Worm (Caenorhabditis elegans) whole organism, early embryonic: Measurements from ENCODE around the gene F47C12.8.

Experiments used
- B0310.2 ChIP-seq: sonication (generic microtip); optimal IDR thresholded peaks from 2 replicates; lab custom pipeline; 2016; ENCODE audit warnings: mild to moderate bottlenecking, missing genetic modification characterization, missing compliant biosample characterization
- F13C5.2 ChIP-seq: sonication (generic microtip); optimal IDR thresholded peaks from 2 replicates; lab custom pipeline; 2017; ENCODE audit warnings: mild to moderate bottlenecking, missing genetic modification characterization, inconsistent platforms, missing compliant biosample characterization
- aly-1 ChIP-seq: sonication (generic microtip); optimal IDR thresholded peaks from 2 replicates; lab custom pipeline; 2016; ENCODE audit warnings: missing genetic modification characterization, missing compliant biosample characterization
- ama-1 ChIP-seq: fragments of 150-350 bp; optimal IDR thresholded peaks from 2 replicates; lab custom pipeline; 2014
- ceh-13 ChIP-seq: fragments of 200-800 bp; sonication (Bioruptor generic); optimal IDR thresholded peaks from 2 replicates; lab custom pipeline; 2018; ENCODE audit warnings: mild to moderate bottlenecking, missing genetic modification characterization, missing compliant biosample characterization
- ceh-36 ChIP-seq: sonication (generic microtip); optimal IDR thresholded peaks from 2 replicates; lab custom pipeline; 2016; ENCODE audit warnings: missing genetic modification characterization, inconsistent platforms, missing compliant biosample characterization
- ets-7 ChIP-seq: sonication (generic microtip); optimal IDR thresholded peaks from 2 replicates; lab custom pipeline; 2016; ENCODE audit warnings: missing genotype, missing genetic modification characterization, missing compliant biosample characterization
- flt-1 ChIP-seq: fragments of 200-800 bp; sonication (Bioruptor generic); IDR thresholded peaks from 2 replicates; pipeline ENCODE4 v1.3.6; 2022; ENCODE audit warnings: missing genetic modification characterization, missing compliant biosample characterization
- hmbx-1 ChIP-seq: sonication (generic microtip); optimal IDR thresholded peaks from 2 replicates; lab custom pipeline; 2016; ENCODE audit warnings: mild to moderate bottlenecking, missing genetic modification characterization, missing compliant biosample characterization
- hmg-4 ChIP-seq: fragments of 200-800 bp; sonication (Bioruptor generic); optimal IDR thresholded peaks from 2 replicates; lab custom pipeline; 2018; ENCODE audit warnings: mild to moderate bottlenecking, missing genetic modification characterization, missing compliant biosample characterization
- hnd-1 ChIP-seq: sonication (generic microtip); optimal IDR thresholded peaks from 2 replicates; lab custom pipeline; 2016; ENCODE audit warnings: missing genetic modification characterization, missing compliant biosample characterization
- pes-1 ChIP-seq: fragments of 200-800 bp; sonication (Bioruptor generic); IDR thresholded peaks from 2 replicates; pipeline ENCODE4 v1.3.6; 2022; ENCODE audit warnings: missing genetic modification reagents, missing genetic modification characterization, missing compliant biosample characterization
- scrt-1 ChIP-seq: fragments of 200-800 bp; sonication (Bioruptor generic); IDR thresholded peaks from 2 replicates; pipeline ENCODE4 v1.3.6; 2022; ENCODE audit warnings: missing genetic modification characterization, missing compliant biosample characterization
- sea-1 ChIP-seq: fragments of 200-800 bp; sonication (Bioruptor generic); conservative IDR thresholded peaks from 2 replicates; pipeline ENCODE4 v1.3.6; 2022; ENCODE audit warnings: missing genetic modification characterization, missing compliant biosample characterization
- tbx-11 ChIP-seq: fragments of 200-800 bp; sonication (Bioruptor generic); IDR thresholded peaks from 2 replicates; pipeline ENCODE4 v1.3.6; 2022; ENCODE audit warnings: missing genetic modification characterization, missing compliant biosample characterization
- tbx-37 ChIP-seq: fragments of 200-800 bp; sonication (Bioruptor generic); conservative IDR thresholded peaks from 2 replicates; pipeline ENCODE4 v1.3.6; 2022; ENCODE audit warnings: missing genetic modification reagents, missing genetic modification characterization, missing compliant biosample characterization
- tra-4 ChIP-seq: sonication (generic microtip); optimal IDR thresholded peaks from 2 replicates; lab custom pipeline; 2017; ENCODE audit warnings: missing genetic modification characterization, missing compliant biosample characterization

The F47C12.8 gene

DNA sequence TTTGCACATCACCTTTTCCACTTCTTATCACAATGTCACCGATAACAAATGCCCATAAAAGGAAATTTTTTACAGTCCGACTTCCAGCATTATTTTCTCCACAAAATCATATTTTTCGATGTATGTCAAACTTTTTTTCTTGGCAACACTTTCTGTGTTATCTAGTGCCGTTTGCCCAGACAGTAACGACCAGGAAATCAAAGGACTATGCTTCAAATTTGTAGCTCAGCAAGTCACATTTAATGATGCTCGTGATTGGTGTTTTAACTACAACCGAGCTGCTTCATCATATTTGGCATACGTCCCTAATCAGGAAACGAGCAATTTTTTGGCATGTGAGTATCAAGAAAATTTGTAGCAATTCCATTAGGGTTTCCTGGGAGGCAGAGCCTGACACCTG is 34.9 kb downstream of the F47C12.8 start:
- TF ChIP-seq hnd-1 (tag; lab: Kevin White, UChicago): no peak
- no peak for TF ChIP-seq flt-1 (GFP tag; lab: Robert Waterston, UW)
- TF ChIP-seq sea-1 (GFP tag; lab: Robert Waterston, UW): no peak
- no peak for TF ChIP-seq tbx-11
- no peak for TF ChIP-seq ets-7 (tag; lab: Kevin White, UChicago)
- TF ChIP-seq hmg-4 (GFP tag; lab: Kevin White, UChicago): no peak
- no peak for TF ChIP-seq tra-4
- TF ChIP-seq ceh-36 (tag; lab: Kevin White, UChicago): no peak
- no peak for TF ChIP-seq ceh-13 (GFP tag; lab: Kevin White, UChicago)
- TF ChIP-seq tbx-37 (GFP tag; lab: Robert Waterston, UW): no peak
- no peak for TF ChIP-seq B0310.2 (tag; lab: Kevin White, UChicago)
- TF ChIP-seq scrt-1 (GFP tag; lab: Robert Waterston, UW): no peak
- TF ChIP-seq aly-1 (tag; lab: Kevin White, UChicago): no peak
- TF ChIP-seq pes-1 (GFP tag; lab: Robert Waterston, UW): no peak

DNA sequence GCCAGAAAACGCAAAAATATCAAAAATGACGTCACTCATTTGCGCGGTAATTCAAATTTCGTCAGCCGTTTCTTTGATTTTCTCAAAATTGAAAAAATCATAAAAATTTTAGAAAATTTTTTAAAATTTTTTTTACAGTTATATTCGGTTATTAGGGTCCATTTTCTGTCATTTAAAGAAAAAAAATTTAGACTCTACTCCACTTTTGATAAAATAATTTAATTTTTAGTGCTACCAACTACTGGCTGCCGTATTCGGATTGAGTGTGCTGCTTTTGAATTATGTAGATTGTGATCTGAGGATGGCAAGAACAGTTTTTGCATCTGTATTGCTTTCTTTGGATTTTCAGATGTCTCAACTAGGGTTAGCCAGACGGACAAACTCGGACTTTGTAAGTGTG is 35.8 kb downstream of the F47C12.8 start, which contains the start of gene Y46C8AM.1:
Gene Y46C8AM.1 (plus strand): TSS at position 301 of the 400 bp plus-strand sequence.
- no peak for TF ChIP-seq tbx-37 (GFP tag; lab: Robert Waterston, UW)
- TF ChIP-seq ceh-36 (tag; lab: Kevin White, UChicago): no peak
- TF ChIP-seq tra-4: no peak
- TF ChIP-seq tbx-11: no peak
- TF ChIP-seq hnd-1 (tag; lab: Kevin White, UChicago): no peak
- TF ChIP-seq scrt-1 (GFP tag; lab: Robert Waterston, UW): no peak

DNA sequence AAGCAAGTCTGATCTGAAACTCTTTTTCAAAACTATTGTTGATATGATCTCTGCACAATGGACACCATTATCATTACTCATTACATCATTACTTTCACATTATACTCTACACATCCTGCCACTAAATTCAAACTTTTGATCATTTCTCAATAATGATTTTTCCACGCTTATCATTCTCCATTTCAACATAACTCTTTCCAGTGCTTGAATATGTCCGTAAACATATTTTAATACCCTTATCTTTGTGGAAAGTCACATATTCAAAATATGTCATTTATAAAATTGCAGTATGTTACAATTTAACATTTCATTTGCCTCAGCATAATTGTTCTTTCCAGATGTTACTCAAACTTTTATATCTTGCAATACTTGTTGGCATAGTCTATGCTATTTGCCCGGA is 38.0 kb downstream of the F47C12.8 start, which contains the start of gene clec-75:
Gene clec-75 (plus strand): TSS at position 339 of the 400 bp plus-strand sequence.
- no peak for TF ChIP-seq F13C5.2 (tag; lab: Kevin White, UChicago)
- TF ChIP-seq flt-1 (GFP tag; lab: Robert Waterston, UW): no peak
- no peak for TF ChIP-seq hmg-4 (GFP tag; lab: Kevin White, UChicago)
- no peak for TF ChIP-seq pes-1 (GFP tag; lab: Robert Waterston, UW)
- no peak for TF ChIP-seq aly-1 (tag; lab: Kevin White, UChicago)
- TF ChIP-seq ama-1 (lab: Kevin White, UChicago): no peak
- TF ChIP-seq hmbx-1: no peak
- TF ChIP-seq ceh-13 (GFP tag; lab: Kevin White, UChicago): no peak
- no peak for TF ChIP-seq ceh-36 (tag; lab: Kevin White, UChicago)
- TF ChIP-seq sea-1 (GFP tag; lab: Robert Waterston, UW): no peak

DNA sequence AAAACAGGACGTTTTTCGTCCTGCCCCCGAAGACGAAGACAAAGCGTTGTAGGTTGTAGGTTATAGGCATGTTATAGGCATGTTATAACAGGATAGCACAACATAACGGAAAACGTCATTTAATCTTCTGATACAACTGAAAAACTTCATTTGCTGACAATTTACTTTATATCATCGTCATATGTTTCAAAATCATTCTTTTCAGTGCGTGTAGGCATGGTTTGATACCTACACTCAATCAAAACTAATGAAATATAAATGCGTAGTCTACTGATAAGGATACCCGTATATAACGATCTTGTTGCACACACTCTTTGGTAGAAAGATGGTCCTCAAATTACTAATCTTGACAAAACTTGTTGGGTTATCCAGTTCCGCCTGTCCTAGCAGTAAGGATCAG is 41.7 kb downstream of the F47C12.8 start, which contains the start of gene clec-74:
Gene clec-74 (plus strand): TSS at position 301 of the 400 bp plus-strand sequence.
- TF ChIP-seq tra-4 (no peak), hmg-4 (GFP tag; lab: Kevin White, UChicago) (no peak), ceh-13 (GFP tag; lab: Kevin White, UChicago) (no peak), flt-1 (GFP tag; lab: Robert Waterston, UW) (no peak), sea-1 (GFP tag; lab: Robert Waterston, UW) (no peak), tbx-11 (no peak), tbx-37 (GFP tag; lab: Robert Waterston, UW) (no peak), scrt-1 (GFP tag; lab: Robert Waterston, UW) (no peak), ceh-36 (tag; lab: Kevin White, UChicago) (no peak), hmbx-1 (no peak), hnd-1 (tag; lab: Kevin White, UChicago) (no peak), F13C5.2 (tag; lab: Kevin White, UChicago) (no peak), ama-1 (lab: Kevin White, UChicago) (no peak), ets-7 (tag; lab: Kevin White, UChicago) (no peak), aly-1 (tag; lab: Kevin White, UChicago) (no peak)

DNA sequence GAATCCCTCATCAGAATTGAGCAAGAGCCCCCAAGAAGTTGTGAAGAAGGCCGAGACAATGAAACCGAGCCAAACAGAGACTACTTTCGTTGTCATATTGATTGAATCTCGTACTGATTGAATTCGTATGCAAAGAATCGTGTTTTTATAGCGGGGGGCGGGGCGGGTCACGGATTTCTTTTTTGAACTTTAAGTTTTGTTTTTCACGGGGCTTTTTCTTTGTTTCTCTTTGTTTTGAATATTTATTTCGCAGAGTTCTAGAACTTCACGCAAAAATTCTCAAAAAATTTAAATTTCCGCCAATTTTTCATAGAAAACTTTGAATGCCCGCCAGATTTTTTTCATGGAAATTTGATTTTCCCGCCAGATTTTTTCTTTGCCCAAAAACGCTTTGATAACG is 42.3 kb downstream of the F47C12.8 start, which contains the start of gene clec-73:
Gene clec-73 (minus strand): TSS at position 101 of the 400 bp plus-strand sequence.
- TF ChIP-seq pes-1 (GFP tag; lab: Robert Waterston, UW) (no peak), scrt-1 (GFP tag; lab: Robert Waterston, UW) (no peak), ama-1 (lab: Kevin White, UChicago) (no peak), tra-4 (no peak), hmbx-1 (no peak), hmg-4 (GFP tag; lab: Kevin White, UChicago) (no peak), hnd-1 (tag; lab: Kevin White, UChicago) (no peak), F13C5.2 (tag; lab: Kevin White, UChicago) (no peak), sea-1 (GFP tag; lab: Robert Waterston, UW) (no peak), B0310.2 (tag; lab: Kevin White, UChicago) (no peak), tbx-11 (no peak), flt-1 (GFP tag; lab: Robert Waterston, UW) (no peak), aly-1 (tag; lab: Kevin White, UChicago) (no peak), tbx-37 (GFP tag; lab: Robert Waterston, UW) (no peak), ceh-13 (GFP tag; lab: Kevin White, UChicago) (no peak), ets-7 (tag; lab: Kevin White, UChicago) (no peak), ceh-36 (tag; lab: Kevin White, UChicago) (no peak)
